Fruit fly (Drosophila melanogaster) whole organism, embryonic: ENCODE measurements around the gene CG13898.

Experiments
- ATbp ChIP-seq: fragments of 200-800 bp; sonication (Bioruptor generic); optimal IDR thresholded peaks from 2 replicates; lab custom pipeline; 2017; ENCODE audit warnings: missing biosample characterization, mild to moderate bottlenecking, missing genetic modification characterization, missing genetic modification reagents
- Awh ChIP-seq: fragments of 200-800 bp; sonication (Bioruptor generic); IDR thresholded peaks from 2 replicates; pipeline ENCODE4, ENCODE4 v1.3.6; 2022; ENCODE audit warnings: missing biosample characterization, missing genetic modification characterization
- Blimp-1 ChIP-seq: fragments of 200-800 bp; sonication (Bioruptor generic); optimal IDR thresholded peaks from 3 replicates; lab custom pipeline; 2018; ENCODE audit warnings: missing biosample characterization, missing genetic modification characterization, mild to moderate bottlenecking, moderate library complexity, missing genetic modification reagents
- CG10209 ChIP-seq: fragments of 200-800 bp; sonication (Bioruptor generic); optimal IDR thresholded peaks from 3 replicates; lab custom pipeline; 2017; ENCODE audit warnings: missing biosample characterization, mild to moderate bottlenecking, missing genetic modification characterization, missing genetic modification reagents
- CG10267 ChIP-seq: fragments of 200-800 bp; sonication (Bioruptor generic); optimal IDR thresholded peaks from 2 replicates; lab custom pipeline; 2018; ENCODE audit warnings: missing biosample characterization, mild to moderate bottlenecking, missing genetic modification characterization, moderate library complexity
- CG10565 ChIP-seq: fragments of 200-800 bp; sonication (Bioruptor generic); optimal IDR thresholded peaks from 3 replicates; lab custom pipeline; 2016; ENCODE audit warnings: missing biosample characterization, mild to moderate bottlenecking, missing genetic modification characterization
- CG11456 ChIP-seq: fragments of 200-800 bp; sonication (Bioruptor generic); IDR thresholded peaks from 3 replicates; pipeline ENCODE4 v1.3.6; 2022; ENCODE audit warnings: missing biosample characterization, missing genetic modification characterization
- CG13296 ChIP-seq: fragments of 200-800 bp; sonication (Bioruptor generic); optimal IDR thresholded peaks from 3 replicates; lab custom pipeline; 2018; ENCODE audit warnings: missing biosample characterization, mild to moderate bottlenecking, missing genetic modification characterization
- CG1603 ChIP-seq: fragments of 200-800 bp; sonication (Bioruptor generic); optimal IDR thresholded peaks from 2 replicates; lab custom pipeline; 2019; ENCODE audit warnings: missing biosample characterization, mild to moderate bottlenecking, missing genetic modification characterization, moderate library complexity
- CG17361 ChIP-seq: fragments of 200-800 bp; sonication (Bioruptor generic); IDR thresholded peaks from 3 replicates; pipeline ENCODE4 v1.3.6; 2022; ENCODE audit warnings: missing biosample characterization, missing genetic modification characterization
- CG17385 ChIP-seq: fragments of 200-800 bp; sonication (Bioruptor generic); optimal IDR thresholded peaks from 3 replicates; lab custom pipeline; 2018; ENCODE audit warnings: missing biosample characterization, mild to moderate bottlenecking, missing genetic modification characterization
- CG17568 ChIP-seq: fragments of 200-800 bp; sonication (Bioruptor generic); optimal IDR thresholded peaks from 2 replicates; lab custom pipeline; 2018; ENCODE audit warnings: missing biosample characterization, mild to moderate bottlenecking, missing genetic modification characterization, moderate library complexity
- CG17829 ChIP-seq: fragments of 200-800 bp; optimal IDR thresholded peaks from 2 replicates; lab custom pipeline; 2019; ENCODE audit warnings: missing biosample characterization, mild to moderate bottlenecking, missing genetic modification characterization, moderate library complexity
- CG18764 ChIP-seq: fragments of 200-800 bp; sonication (Bioruptor generic); optimal IDR thresholded peaks from 3 replicates; lab custom pipeline; 2016; ENCODE audit warnings: missing biosample characterization, missing genetic modification characterization
- CG2875 ChIP-seq: fragments of 200-800 bp; sonication (Bioruptor generic); optimal IDR thresholded peaks from 2 replicates; lab custom pipeline; 2017; ENCODE audit warnings: missing biosample characterization, mild to moderate bottlenecking, missing genetic modification characterization, missing genetic modification reagents
- CG31441 ChIP-seq: fragments of 200-800 bp; sonication (Bioruptor generic); IDR thresholded peaks from 2 replicates; pipeline ENCODE4 v1.3.6; 2022; ENCODE audit warnings: missing biosample characterization, missing genetic modification characterization
- CG5953 ChIP-seq: fragments of 200-800 bp; sonication (Bioruptor generic); IDR thresholded peaks from 2 replicates; pipeline ENCODE4 v1.3.6; 2022; ENCODE audit warnings: missing biosample characterization, missing genetic modification characterization
- CG7839 ChIP-seq: fragments of 200-800 bp; sonication (Bioruptor generic); optimal IDR thresholded peaks from 3 replicates; lab custom pipeline; 2018; ENCODE audit warnings: missing biosample characterization, mild to moderate bottlenecking, missing genetic modification characterization, moderate library complexity
- CG8388 ChIP-seq: fragments of 200-800 bp; sonication (Bioruptor generic); optimal IDR thresholded peaks from 2 replicates; lab custom pipeline; 2019; ENCODE audit warnings: missing biosample characterization, mild to moderate bottlenecking, missing genetic modification characterization, moderate library complexity
- CG9215 ChIP-seq: fragments of 200-800 bp; sonication (Bioruptor generic); IDR thresholded peaks from 2 replicates; pipeline ENCODE4 v1.3.6; 2022; ENCODE audit warnings: missing biosample characterization, missing genetic modification characterization
- CG9609 ChIP-seq: fragments of 200-800 bp; sonication (Bioruptor generic); optimal IDR thresholded peaks from 3 replicates; lab custom pipeline; 2016; ENCODE audit warnings: missing biosample characterization, missing genetic modification characterization
- CG9727 ChIP-seq: fragments of 200-800 bp; sonication (Bioruptor generic); optimal IDR thresholded peaks from 3 replicates; lab custom pipeline; 2017; ENCODE audit warnings: missing biosample characterization, mild to moderate bottlenecking, missing genetic modification characterization
- CG9817 ChIP-seq: fragments of 200-800 bp; sonication (Bioruptor generic); optimal IDR thresholded peaks from 2 replicates; lab custom pipeline; 2018; ENCODE audit warnings: missing biosample characterization, mild to moderate bottlenecking, missing genetic modification characterization, moderate library complexity
- E2f2 ChIP-seq: fragments of 200-800 bp; sonication (Bioruptor generic); IDR thresholded peaks from 2 replicates; pipeline ENCODE4 v1.3.6; 2022; ENCODE audit warnings: missing biosample characterization, missing genetic modification characterization
- HLH3B ChIP-seq: fragments of 200-800 bp; sonication (Bioruptor generic); IDR thresholded peaks from 2 replicates; pipeline ENCODE4 v1.3.6; 2022; ENCODE audit warnings: missing biosample characterization, missing genetic modification characterization
- Hand ChIP-seq: fragments of 200-800 bp; sonication (Bioruptor generic); optimal IDR thresholded peaks from 2 replicates; lab custom pipeline; 2017; ENCODE audit warnings: mild to moderate bottlenecking, missing biosample characterization, missing genetic modification reagents, missing genetic modification characterization
- Hr51 ChIP-seq, 2 experiments: fragments of 200-800 bp; sonication (Bioruptor generic); optimal IDR thresholded peaks; 2 replicates in 1 of 2; 3 replicates in 1 of 2; lab custom pipeline; 2016 to 2018; ENCODE audit warnings: missing biosample characterization in 2 of 2, missing genetic modification characterization in 2 of 2, mild to moderate bottlenecking in 1 of 2, moderate library complexity in 1 of 2
- Hsf ChIP-seq: fragments of 200-800 bp; sonication (Bioruptor generic); optimal IDR thresholded peaks from 3 replicates; lab custom pipeline; 2016; ENCODE audit warnings: missing biosample characterization, missing genetic modification characterization
- Lhr ChIP-seq: fragments of 200-800 bp; sonication (Bioruptor generic); optimal IDR thresholded peaks from 3 replicates; lab custom pipeline; 2017; ENCODE audit warnings: mild to moderate bottlenecking, missing biosample characterization, missing genetic modification reagents, missing genetic modification characterization
- PHDP ChIP-seq: fragments of 200-800 bp; sonication (Bioruptor generic); optimal IDR thresholded peaks from 3 replicates; lab custom pipeline; 2018; ENCODE audit warnings: missing biosample characterization, mild to moderate bottlenecking, missing genetic modification characterization, moderate library complexity
- Ptx1 ChIP-seq: fragments of 200-800 bp; sonication (Bioruptor generic); IDR thresholded peaks from 2 replicates; pipeline ENCODE4 v1.3.6; 2022; ENCODE audit warnings: missing biosample characterization, missing genetic modification characterization
- ara ChIP-seq: fragments of 200-800 bp; sonication (Bioruptor generic); IDR thresholded peaks from 2 replicates; pipeline ENCODE4 v1.3.6; 2022; ENCODE audit warnings: missing biosample characterization, missing genetic modification characterization
- ci ChIP-seq: fragments of 200-800 bp; sonication (Bioruptor generic); IDR thresholded peaks from 3 replicates; pipeline ENCODE4 v1.3.6; 2022; ENCODE audit warnings: missing biosample characterization, missing genetic modification characterization
- dm ChIP-seq: fragments of 200-800 bp; sonication (Bioruptor generic); optimal IDR thresholded peaks from 3 replicates; lab custom pipeline; 2016; ENCODE audit warnings: missing biosample characterization, missing genetic modification characterization
- dmrt99B ChIP-seq: fragments of 200-800 bp; sonication (Bioruptor generic); optimal IDR thresholded peaks from 2 replicates; lab custom pipeline; 2018; ENCODE audit warnings: missing biosample characterization, mild to moderate bottlenecking, missing genetic modification characterization, moderate library complexity
- esg ChIP-seq: fragments of 200-800 bp; sonication (Bioruptor generic); conservative IDR thresholded peaks from 2 replicates; pipeline ENCODE4 v1.3.6; 2022; ENCODE audit warnings: missing biosample characterization, missing genetic modification characterization
- ewg ChIP-seq: fragments of 200-800 bp; sonication (Bioruptor generic); optimal IDR thresholded peaks from 3 replicates; lab custom pipeline; 2017; ENCODE audit warnings: mild to moderate bottlenecking, missing biosample characterization, missing genetic modification reagents, missing genetic modification characterization
- fd64A ChIP-seq: fragments of 200-800 bp; sonication (Bioruptor generic); optimal IDR thresholded peaks from 3 replicates; lab custom pipeline; 2018; ENCODE audit warnings: missing biosample characterization, mild to moderate bottlenecking, missing genetic modification characterization
- grau ChIP-seq: fragments of 200-800 bp; optimal IDR thresholded peaks from 3 replicates; lab custom pipeline; 2019; ENCODE audit warnings: missing biosample characterization, mild to moderate bottlenecking, missing genetic modification characterization, moderate library complexity
- gsb-n ChIP-seq: fragments of 200-800 bp; sonication (Bioruptor generic); optimal IDR thresholded peaks from 3 replicates; lab custom pipeline; 2018; ENCODE audit warnings: missing biosample characterization, mild to moderate bottlenecking, missing genetic modification characterization
- lbe ChIP-seq: fragments of 200-800 bp; sonication (Bioruptor generic); optimal IDR thresholded peaks from 2 replicates; lab custom pipeline; 2016; ENCODE audit warnings: missing biosample characterization, mild to moderate bottlenecking, missing genetic modification characterization
- lmd ChIP-seq: fragments of 200-800 bp; sonication (Bioruptor generic); IDR thresholded peaks from 2 replicates; pipeline ENCODE4 v1.3.6; 2022; ENCODE audit warnings: missing biosample characterization, missing genetic modification characterization
- mam ChIP-seq: fragments of 200-800 bp; sonication (Bioruptor generic); optimal IDR thresholded peaks from 3 replicates; lab custom pipeline; 2016; ENCODE audit warnings: missing biosample characterization, missing genetic modification characterization
- peb ChIP-seq: fragments of 200-800 bp; sonication (Bioruptor generic); IDR thresholded peaks from 2 replicates; pipeline ENCODE4 v1.3.6; 2022; ENCODE audit warnings: missing biosample characterization, missing genetic modification characterization
- pnt ChIP-seq: fragments of 200-800 bp; sonication (Bioruptor generic); optimal IDR thresholded peaks from 3 replicates; lab custom pipeline; 2016; ENCODE audit warnings: missing biosample characterization, missing genetic modification characterization
- sim ChIP-seq: fragments of 200-800 bp; sonication (Bioruptor generic); IDR thresholded peaks from 2 replicates; pipeline ENCODE4 v1.3.6; 2022; ENCODE audit warnings: missing biosample characterization, missing genetic modification characterization
- slou ChIP-seq: fragments of 200-800 bp; sonication (Bioruptor generic); optimal IDR thresholded peaks from 3 replicates; lab custom pipeline; 2016; ENCODE audit warnings: missing biosample characterization, missing genetic modification characterization
- stc ChIP-seq: fragments of 200-800 bp; sonication (Bioruptor generic); IDR thresholded peaks from 2 replicates; pipeline ENCODE4 v1.3.6; 2022; ENCODE audit warnings: missing biosample characterization, missing genetic modification characterization
- tgo ChIP-seq: fragments of 200-800 bp; sonication (Bioruptor generic); IDR thresholded peaks from 3 replicates; pipeline ENCODE4 v1.3.6; 2022; ENCODE audit warnings: missing biosample characterization, missing genetic modification characterization
- zfh1 ChIP-seq: fragments of 200-800 bp; sonication (Bioruptor generic); IDR thresholded peaks from 3 replicates; pipeline ENCODE4 v1.3.6; 2022; ENCODE audit warnings: missing biosample characterization, missing genetic modification characterization

The CG13898 gene

dm6 chr3L:772193-772592 lies 31.7 kb downstream of the CG13898 start (continued):
- no peak for TF ChIP-seq CG9727 (GFP tag; lab: Kevin White, UChicago)
- TF ChIP-seq dmrt99B (tag; lab: Kevin White, UChicago) = peak; percentile 68
- TF ChIP-seq lmd (GFP tag; lab: Robert Waterston, UW) = peak; percentile 76
- TF ChIP-seq dm = no peak
- TF ChIP-seq CG10209 (GFP tag; lab: Kevin White, UChicago) = peak; percentile 21
- TF ChIP-seq CG17829 = peak; percentile 53
- TF ChIP-seq Awh (GFP tag; lab: Robert Waterston, UW) = peak; percentile 43; the same call in 1 of the 2 replicates
- TF ChIP-seq ewg (GFP tag; lab: Kevin White, UChicago) = peak; percentile 54
- TF ChIP-seq Ptx1 (GFP tag; lab: Robert Waterston, UW) = peak; percentile 73
- peak; percentile 43 for TF ChIP-seq fd64A (GFP tag; lab: Kevin White, UChicago)
- no peak for TF ChIP-seq CG9609
- TF ChIP-seq CG9817 (tag; lab: Kevin White, UChicago) = peak; percentile 8
- TF ChIP-seq CG5953 = no peak
- TF ChIP-seq pnt = peak; percentile 52
- TF ChIP-seq HLH3B (GFP tag; lab: Robert Waterston, UW) = peak; percentile 63
- TF ChIP-seq CG9215 (GFP tag; lab: Robert Waterston, UW) = peak; percentile 36; the same call in 1 of the 2 replicates
- TF ChIP-seq CG11456 (GFP tag; lab: Robert Waterston, UW) = 0 out of 3 replicates have a peak, but pooled peaks have one; percentile 4
- peak; percentile 34 for TF ChIP-seq lbe (GFP tag; lab: Kevin White, UChicago)
- TF ChIP-seq slou = no peak
- peak; percentile 8 for TF ChIP-seq mam
- TF ChIP-seq ci (GFP tag; lab: Robert Waterston, UW) = peak; percentile 72; the same call in 1 of the 3 replicates
- TF ChIP-seq CG17385 (GFP tag; lab: Kevin White, UChicago) = peak; percentile 61
- peak; percentile 60; the same call in 1 of the 2 replicates for TF ChIP-seq sim (GFP tag; lab: Robert Waterston, UW)
- TF ChIP-seq CG10565 = no peak
- TF ChIP-seq CG17568 (GFP tag; lab: Kevin White, UChicago) = no peak
- TF ChIP-seq Hsf (GFP tag; lab: Kevin White, UChicago) = peak; percentile 10
- peak; percentile 36 for TF ChIP-seq CG7839 (tag; lab: Kevin White, UChicago)
- peak; percentile 39 for TF ChIP-seq grau
- peak; percentile 82 for TF ChIP-seq ara (GFP tag; lab: Robert Waterston, UW)
- TF ChIP-seq Hr51 (GFP tag; optimal IDR thresholded peaks at IDR 0.05; lab: Kevin White, UChicago) = peak in 1 of 2 experiments; percentile 30
- no peak; the same call in 1 of the 2 replicates for TF ChIP-seq esg (GFP tag; lab: Robert Waterston, UW)
- no peak for TF ChIP-seq Lhr
- TF ChIP-seq CG8388 = peak; percentile 40
- peak; percentile 80 for TF ChIP-seq CG1603 (tag; lab: Kevin White, UChicago)
- TF ChIP-seq zfh1 = peak; percentile 79
- TF ChIP-seq CG2875 (GFP tag; lab: Kevin White, UChicago) = peak; percentile 20
- TF ChIP-seq ATbp = peak; percentile 59
- TF ChIP-seq CG10267 (tag; lab: Kevin White, UChicago) = peak; percentile 20
- no peak for TF ChIP-seq CG13296 (GFP tag; lab: Kevin White, UChicago)
- TF ChIP-seq peb = peak; percentile 51
- TF ChIP-seq stc (GFP tag; lab: Robert Waterston, UW) = peak; percentile 26; the same call in 1 of the 2 replicates
- TF ChIP-seq CG18764 = peak; percentile 17
- TF ChIP-seq tgo = peak; percentile 59
- 0 out of 2 replicates have a peak, but pooled peaks have one; percentile 23 for TF ChIP-seq E2f2 (GFP tag; lab: Robert Waterston, UW)
- no peak for TF ChIP-seq Hand (GFP tag; lab: Kevin White, UChicago)
- peak; percentile 80 for TF ChIP-seq Blimp-1 (GFP tag; lab: Kevin White, UChicago)
- peak; percentile 37 for TF ChIP-seq PHDP (tag; lab: Kevin White, UChicago)
- peak; percentile 13 for TF ChIP-seq gsb-n (tag; lab: Kevin White, UChicago)
- TF ChIP-seq CG31441 = peak; percentile 41; the same call in 1 of the 2 replicates
- TF ChIP-seq CG17361 (GFP tag; lab: Robert Waterston, UW) = peak; percentile 51; the same call in 1 of the 3 replicates
